Fruit fly (Drosophila melanogaster) whole organism, prepupa: ENCODE results near the gene CG11905.

Source experiments
- Blimp-1 ChIP-seq: fragments of 200-800 bp; sonication (Bioruptor generic); optimal IDR thresholded peaks from 3 replicates; lab custom pipeline; 2017; ENCODE audit warnings: missing biosample characterization, missing genetic modification characterization, mild to moderate bottlenecking, moderate library complexity, missing genetic modification reagents
- CG10631 ChIP-seq: fragments of 200-800 bp; sonication (Bioruptor generic); optimal IDR thresholded peaks from 2 replicates; lab custom pipeline; 2016; ENCODE audit warnings: missing biosample characterization, missing genetic modification characterization
- CG10669 ChIP-seq: fragments of 200-800 bp; sonication (Bioruptor generic); optimal IDR thresholded peaks from 3 replicates; lab custom pipeline; 2018; ENCODE audit warnings: missing biosample characterization, mild to moderate bottlenecking, missing genetic modification characterization, moderate library complexity
- CG11294 ChIP-seq: fragments of 200-800 bp; sonication (Bioruptor generic); IDR thresholded peaks from 2 replicates; pipeline ENCODE4 v1.3.6; 2022; ENCODE audit warnings: missing biosample characterization, missing genetic modification characterization
- CG11762 ChIP-seq: fragments of 200-800 bp; sonication (Bioruptor generic); optimal IDR thresholded peaks from 3 replicates; lab custom pipeline; 2016; ENCODE audit warnings: missing biosample characterization, missing genetic modification characterization; ENCODE audit not compliant: insufficient read depth
- CG11902 ChIP-seq: fragments of 200-800 bp; sonication (Bioruptor generic); optimal IDR thresholded peaks from 3 replicates; lab custom pipeline; 2016; ENCODE audit warnings: missing biosample characterization, missing genetic modification characterization
- CG15336 ChIP-seq: fragments of 200-800 bp; sonication (Bioruptor generic); IDR thresholded peaks from 2 replicates; pipeline ENCODE4 v1.3.6; 2022; ENCODE audit warnings: missing biosample characterization, missing genetic modification characterization
- CG1621 ChIP-seq: fragments of 200-800 bp; sonication (Bioruptor generic); optimal IDR thresholded peaks from 3 replicates; lab custom pipeline; 2018; ENCODE audit warnings: missing biosample characterization, mild to moderate bottlenecking, missing genetic modification characterization
- CG16779 ChIP-seq: fragments of 200-800 bp; sonication (Bioruptor generic); optimal IDR thresholded peaks from 3 replicates; lab custom pipeline; 2017; ENCODE audit warnings: missing biosample characterization, mild to moderate bottlenecking, missing genetic modification characterization
- CG3032 ChIP-seq: fragments of 200-800 bp; optimal IDR thresholded peaks from 2 replicates; lab custom pipeline; 2019; ENCODE audit warnings: missing biosample characterization, mild to moderate bottlenecking, missing genetic modification characterization, moderate library complexity
- CG31627 ChIP-seq: fragments of 200-800 bp; sonication (Bioruptor generic); optimal IDR thresholded peaks from 3 replicates; lab custom pipeline; 2016; ENCODE audit warnings: missing biosample characterization, missing genetic modification characterization
- CG32006 ChIP-seq: fragments of 200-800 bp; sonication (Bioruptor generic); optimal IDR thresholded peaks from 3 replicates; lab custom pipeline; 2017; ENCODE audit warnings: missing biosample characterization, mild to moderate bottlenecking, missing genetic modification characterization
- CG34406 ChIP-seq: fragments of 200-800 bp; sonication (Bioruptor generic); optimal IDR thresholded peaks from 3 replicates; lab custom pipeline; 2016; ENCODE audit warnings: missing biosample characterization, missing genetic modification characterization
- CG3919 ChIP-seq: fragments of 200-800 bp; sonication (Bioruptor generic); optimal IDR thresholded peaks from 3 replicates; lab custom pipeline; 2016; ENCODE audit warnings: missing biosample characterization, missing genetic modification characterization
- CG4318 ChIP-seq: fragments of 200-800 bp; sonication (Bioruptor generic); optimal IDR thresholded peaks from 3 replicates; lab custom pipeline; 2017; ENCODE audit warnings: missing biosample characterization, mild to moderate bottlenecking, missing genetic modification characterization
- CG6163 ChIP-seq: fragments of 200-800 bp; sonication (Bioruptor generic); IDR thresholded peaks from 3 replicates; pipeline ENCODE4 v1.3.6; 2022; ENCODE audit warnings: missing biosample characterization, missing genetic modification characterization
- CG6276 ChIP-seq: fragments of 200-800 bp; sonication (Bioruptor generic); optimal IDR thresholded peaks from 2 replicates; lab custom pipeline; 2017; ENCODE audit warnings: missing biosample characterization, mild to moderate bottlenecking, missing genetic modification characterization
- CG6808 ChIP-seq: fragments of 200-800 bp; sonication (Bioruptor generic); optimal IDR thresholded peaks from 3 replicates; lab custom pipeline; 2017; ENCODE audit warnings: missing biosample characterization, missing genetic modification characterization, mild to moderate bottlenecking, moderate library complexity, missing genetic modification reagents
- CG7368 ChIP-seq: fragments of 200-800 bp; sonication (Bioruptor generic); optimal IDR thresholded peaks from 3 replicates; lab custom pipeline; 2016; ENCODE audit warnings: missing biosample characterization, missing genetic modification characterization
- CG8119 ChIP-seq: fragments of 200-800 bp; sonication (Bioruptor generic); IDR thresholded peaks from 3 replicates; pipeline ENCODE4 v1.3.6; 2022; ENCODE audit warnings: missing biosample characterization, missing genetic modification characterization
- CG8319 ChIP-seq: fragments of 200-800 bp; sonication (Bioruptor generic); optimal IDR thresholded peaks from 3 replicates; lab custom pipeline; 2016; ENCODE audit warnings: missing biosample characterization, missing genetic modification characterization
- CG8632 ChIP-seq: fragments of 200-800 bp; sonication (Bioruptor generic); optimal IDR thresholded peaks from 3 replicates; lab custom pipeline; 2016; ENCODE audit warnings: missing biosample characterization, missing genetic modification characterization
- Eip75B ChIP-seq: fragments of 200-800 bp; sonication (Bioruptor generic); optimal IDR thresholded peaks from 3 replicates; lab custom pipeline; 2016; ENCODE audit warnings: missing biosample characterization, missing genetic modification characterization
- Eip78C ChIP-seq: fragments of 200-800 bp; sonication (Bioruptor generic); peaks from one replicate; lab custom pipeline; 2016; ENCODE audit warnings: missing biosample characterization, missing genetic modification characterization
- Eip93F ChIP-seq: fragments of 200-800 bp; sonication (Bioruptor generic); optimal IDR thresholded peaks from 2 replicates; lab custom pipeline; 2016; ENCODE audit warnings: missing biosample characterization, mild to moderate bottlenecking, missing genetic modification characterization
- Ets21C ChIP-seq: fragments of 200-800 bp; sonication (Bioruptor generic); optimal IDR thresholded peaks from 3 replicates; lab custom pipeline; 2016; ENCODE audit warnings: missing biosample characterization, missing genetic modification characterization
- Gug ChIP-seq: fragments of 200-800 bp; sonication (Bioruptor generic); IDR thresholded peaks from 2 replicates; pipeline ENCODE4 v1.3.6; 2022; ENCODE audit warnings: missing biosample characterization, missing genetic modification characterization
- Hr38 ChIP-seq: sonication (Bioruptor generic); optimal IDR thresholded peaks from 2 replicates; lab custom pipeline; 2016; ENCODE audit warnings: missing biosample characterization, missing genetic modification characterization
- Hr39 ChIP-seq: fragments of 200-800 bp; sonication (Bioruptor generic); optimal IDR thresholded peaks from 2 replicates; lab custom pipeline; 2016; ENCODE audit warnings: missing biosample characterization, missing genetic modification characterization
- Hr4 ChIP-seq: fragments of 200-800 bp; sonication (Bioruptor generic); optimal IDR thresholded peaks from 3 replicates; lab custom pipeline; 2016; ENCODE audit warnings: missing biosample characterization, missing genetic modification characterization
- Lpt ChIP-seq: fragments of 200-800 bp; sonication (Bioruptor generic); optimal IDR thresholded peaks from 3 replicates; lab custom pipeline; 2016; ENCODE audit warnings: missing biosample characterization, missing genetic modification characterization
- OdsH ChIP-seq: fragments of 200-800 bp; sonication (Bioruptor generic); optimal IDR thresholded peaks from 3 replicates; lab custom pipeline; 2016; ENCODE audit warnings: missing biosample characterization, missing genetic modification characterization
- Smox ChIP-seq: fragments of 200-800 bp; sonication (Bioruptor generic); optimal IDR thresholded peaks from 3 replicates; lab custom pipeline; 2016; ENCODE audit warnings: missing biosample characterization, missing genetic modification characterization
- Sox102F ChIP-seq: fragments of 200-800 bp; sonication (Bioruptor generic); optimal IDR thresholded peaks from 2 replicates; lab custom pipeline; 2016; ENCODE audit warnings: missing biosample characterization, mild to moderate bottlenecking, missing genetic modification characterization
- Sox14 ChIP-seq: fragments of 200-800 bp; sonication (Bioruptor generic); optimal IDR thresholded peaks from 3 replicates; lab custom pipeline; 2016; ENCODE audit warnings: missing biosample characterization, missing genetic modification characterization
- Sox15 ChIP-seq: fragments of 200-800 bp; sonication (Bioruptor generic); optimal IDR thresholded peaks from 3 replicates; lab custom pipeline; 2016; ENCODE audit warnings: missing biosample characterization, missing genetic modification characterization
- achi ChIP-seq: fragments of 200-800 bp; sonication (Bioruptor generic); optimal IDR thresholded peaks from 3 replicates; lab custom pipeline; 2016; ENCODE audit warnings: missing biosample characterization, missing genetic modification characterization
- acj6 ChIP-seq: fragments of 200-800 bp; sonication (Bioruptor generic); optimal IDR thresholded peaks from 3 replicates; lab custom pipeline; 2016; ENCODE audit warnings: missing biosample characterization, missing genetic modification characterization
- cyc ChIP-seq: fragments of 200-800 bp; sonication (Bioruptor generic); optimal IDR thresholded peaks from 3 replicates; lab custom pipeline; 2016; ENCODE audit warnings: missing biosample characterization, missing genetic modification characterization
- dac ChIP-seq: fragments of 200-800 bp; sonication (Bioruptor generic); optimal IDR thresholded peaks from 2 replicates; lab custom pipeline; 2017; ENCODE audit warnings: missing biosample characterization, mild to moderate bottlenecking, missing genetic modification characterization
- dsx ChIP-seq: fragments of 200-800 bp; optimal IDR thresholded peaks from 3 replicates; lab custom pipeline; 2019; ENCODE audit warnings: missing biosample characterization, mild to moderate bottlenecking, missing genetic modification characterization, moderate library complexity; ENCODE audit not compliant: poor library complexity, severe bottlenecking
- eg ChIP-seq: fragments of 200-800 bp; sonication (Bioruptor generic); IDR thresholded peaks from 3 replicates; pipeline ENCODE4 v1.3.6; 2022; ENCODE audit warnings: missing biosample characterization, missing genetic modification characterization
- esn ChIP-seq: fragments of 200-800 bp; sonication (Bioruptor generic); optimal IDR thresholded peaks from 2 replicates; lab custom pipeline; 2016; ENCODE audit warnings: missing biosample characterization, mild to moderate bottlenecking, missing genetic modification characterization, moderate library complexity
- fd59A ChIP-seq: fragments of 200-800 bp; sonication (Bioruptor generic); optimal IDR thresholded peaks from 2 replicates; lab custom pipeline; 2017; ENCODE audit warnings: missing biosample characterization, mild to moderate bottlenecking, missing genetic modification characterization, missing genetic modification reagents
- fd85E ChIP-seq: fragments of 200-800 bp; sonication (Bioruptor generic); optimal IDR thresholded peaks from 3 replicates; lab custom pipeline; 2016; ENCODE audit warnings: missing biosample characterization, missing genetic modification characterization
- fkh ChIP-seq: fragments of 200-800 bp; sonication (Bioruptor generic); optimal IDR thresholded peaks from 3 replicates; lab custom pipeline; 2017; ENCODE audit warnings: missing biosample characterization, mild to moderate bottlenecking, missing genetic modification characterization, moderate library complexity
- lz ChIP-seq: fragments of 200-800 bp; sonication (Bioruptor generic); optimal IDR thresholded peaks from 3 replicates; lab custom pipeline; 2016; ENCODE audit warnings: missing biosample characterization, missing genetic modification characterization
- pdm3 ChIP-seq: fragments of 200-800 bp; sonication (Bioruptor generic); optimal IDR thresholded peaks from 3 replicates; lab custom pipeline; 2016; ENCODE audit warnings: missing biosample characterization, missing genetic modification characterization
- salr ChIP-seq, 2 experiments: fragments of 200-800 bp; sonication (Bioruptor generic); optimal IDR thresholded peaks; 3 replicates each; lab custom pipeline; 2016 to 2018; ENCODE audit warnings: missing biosample characterization in 2 of 2, missing genetic modification characterization in 2 of 2, mild to moderate bottlenecking in 1 of 2
- ss ChIP-seq, 2 experiments: fragments of 200-800 bp; sonication (Bioruptor generic); optimal IDR thresholded peaks; 2 replicates in 1 of 2; 3 replicates in 1 of 2; lab custom pipeline; 2017 to 2018; ENCODE audit warnings: mild to moderate bottlenecking in 2 of 2, missing biosample characterization in 2 of 2, missing genetic modification characterization in 2 of 2, moderate library complexity in 1 of 2
- svp ChIP-seq: fragments of 200-800 bp; sonication (Bioruptor generic); peaks from one replicate; lab custom pipeline; 2016; ENCODE audit warnings: missing biosample characterization, missing genetic modification characterization
- topi ChIP-seq: fragments of 200-800 bp; sonication (Bioruptor generic); optimal IDR thresholded peaks from 3 replicates; lab custom pipeline; 2016; ENCODE audit warnings: missing biosample characterization, missing genetic modification characterization
- vri ChIP-seq: fragments of 200-800 bp; sonication (Bioruptor generic); optimal IDR thresholded peaks from 3 replicates; lab custom pipeline; 2016; ENCODE audit warnings: missing biosample characterization, mild to moderate bottlenecking, missing genetic modification characterization

Gene CG11905

DNA sequence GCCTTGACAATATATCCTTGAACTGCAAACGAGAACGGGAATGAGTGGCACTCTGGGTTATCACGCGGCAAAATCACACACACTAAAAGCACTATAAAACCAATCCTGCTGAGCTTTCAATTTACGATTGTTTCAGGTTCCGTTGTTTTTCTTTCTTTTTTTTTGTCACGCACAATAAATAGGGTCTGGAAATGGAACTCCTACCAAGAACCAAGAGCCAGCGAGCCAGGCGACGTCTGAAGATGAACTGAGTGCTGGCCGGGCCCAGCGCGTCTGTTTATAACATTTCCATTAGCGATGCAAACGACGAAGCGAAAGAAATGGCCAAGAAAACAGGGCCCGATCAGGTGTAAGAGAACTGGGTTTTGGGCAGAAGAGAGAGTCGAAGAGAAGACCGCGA is at the start of gene CG11905:
Gene CG11905 (minus strand): TSS at position 253 of the 400 bp plus-strand sequence.
- TF ChIP-seq Gug (no peak), Eip75B (peak; percentile 31), esn (GFP tag; lab: Kevin White, UChicago) (no peak), fd85E (GFP tag; lab: Kevin White, UChicago) (no peak), CG3032 (tag; lab: Kevin White, UChicago) (no peak), CG8119 (no peak), Ets21C (GFP tag; lab: Kevin White, UChicago) (no peak), salr (GFP tag; optimal IDR thresholded peaks at IDR 0.05; lab: Kevin White, UChicago) (no peak), CG6808 (GFP tag; lab: Kevin White, UChicago) (peak; percentile 4), Eip78C (GFP tag; lab: Kevin White, UChicago) (peak; percentile 41), CG10669 (GFP tag; lab: Kevin White, UChicago) (no peak), CG16779 (tag; lab: Kevin White, UChicago) (no peak), CG10631 (no peak), fd59A (GFP tag; lab: Kevin White, UChicago) (no peak), achi (GFP tag; lab: Kevin White, UChicago) (no peak), CG15336 (GFP tag; lab: Robert Waterston, UW) (no peak), CG34406 (GFP tag; lab: Kevin White, UChicago) (no peak), dsx (GFP tag; lab: Kevin White, UChicago) (no peak), cyc (GFP tag; lab: Kevin White, UChicago) (no peak), CG32006 (no peak), Sox14 (no peak), Smox (GFP tag; lab: Kevin White, UChicago) (no peak), Hr4 (GFP tag; lab: Kevin White, UChicago) (no peak), vri (GFP tag; lab: Kevin White, UChicago) (no peak), CG31627 (GFP tag; lab: Kevin White, UChicago) (no peak), dac (GFP tag; lab: Kevin White, UChicago) (no peak), Eip93F (GFP tag; lab: Kevin White, UChicago) (no peak), eg (GFP tag; lab: Robert Waterston, UW) (no peak), CG6276 (GFP tag; lab: Kevin White, UChicago) (no peak), Blimp-1 (GFP tag; lab: Kevin White, UChicago) (no peak), OdsH (GFP tag; lab: Kevin White, UChicago) (no peak), svp (no peak), Hr39 (GFP tag; lab: Kevin White, UChicago) (no peak), Sox15 (GFP tag; lab: Kevin White, UChicago) (no peak), CG8632 (GFP tag; lab: Kevin White, UChicago) (no peak), CG4318 (GFP tag; lab: Kevin White, UChicago) (no peak), CG1621 (tag; lab: Kevin White, UChicago) (peak; percentile 13), pdm3 (no peak), fkh (GFP tag; lab: Kevin White, UChicago) (no peak), CG6163 (GFP tag; lab: Robert Waterston, UW) (peak; percentile 34; the same call in 1 of the 3 replicates), lz (GFP tag; lab: Kevin White, UChicago) (no peak), CG11902 (GFP tag; lab: Kevin White, UChicago) (no peak), Hr38 (GFP tag; lab: Kevin White, UChicago) (no peak), Lpt (GFP tag; lab: Kevin White, UChicago) (no peak), CG7368 (no peak), acj6 (GFP tag; lab: Kevin White, UChicago) (no peak), CG11294 (GFP tag; lab: Robert Waterston, UW) (no peak), topi (GFP tag; lab: Kevin White, UChicago) (peak; percentile 9), CG3919 (GFP tag; lab: Kevin White, UChicago) (no peak), ss (GFP tag; optimal IDR thresholded peaks at IDR 0.05; lab: Kevin White, UChicago) (peak; percentile 18 to 64), CG8319 (GFP tag; lab: Kevin White, UChicago) (no peak), Sox102F (GFP tag; lab: Kevin White, UChicago) (peak; percentile 19), CG11762 (GFP tag; lab: Kevin White, UChicago) (no peak)
